Worm (Caenorhabditis elegans) whole organism, midembryonic: ENCODE measurements around the gene col-43.

Source experiments
- T22C8.4 ChIP-seq: fragments of 200-800 bp; sonication (Bioruptor generic); IDR thresholded peaks from 2 replicates; pipeline ENCODE4 v1.3.6; 2022; ENCODE audit warnings: missing genetic modification characterization, missing compliant biosample characterization
- cog-1 ChIP-seq: sonication (generic microtip); optimal IDR thresholded peaks from 2 replicates; lab custom pipeline; 2016; ENCODE audit warnings: missing genetic modification characterization, missing compliant biosample characterization
- flt-1 ChIP-seq: fragments of 200-800 bp; sonication (Bioruptor generic); IDR thresholded peaks from 2 replicates; pipeline ENCODE4 v1.3.6; 2022; ENCODE audit warnings: missing genetic modification characterization, missing compliant biosample characterization
- klf-2 ChIP-seq: fragments of 200-800 bp; sonication (Bioruptor generic); conservative IDR thresholded peaks from 2 replicates; pipeline ENCODE4 v1.3.6; 2022; ENCODE audit warnings: missing genetic modification reagents, missing genetic modification characterization, missing compliant biosample characterization
- med-1 ChIP-seq: sonication (generic microtip); optimal IDR thresholded peaks from 2 replicates; lab custom pipeline; 2017; ENCODE audit warnings: missing genetic modification characterization, mild to moderate bottlenecking, missing compliant biosample characterization, antibody characterized with exemption, missing genetic modification reagents; ENCODE audit not compliant: insufficient read depth
- ref-1 ChIP-seq: fragments of 200-800 bp; sonication (Bioruptor generic); conservative IDR thresholded peaks from 2 replicates; pipeline ENCODE4 v1.3.6; 2022; ENCODE audit warnings: missing genetic modification reagents, missing genetic modification characterization, missing compliant biosample characterization
- tab-1 ChIP-seq: fragments of 200-800 bp; sonication (Bioruptor generic); IDR thresholded peaks from 2 replicates; pipeline ENCODE4 v1.3.6; 2022; ENCODE audit warnings: missing genetic modification characterization, missing compliant biosample characterization
- ztf-23 ChIP-seq: fragments of 200-800 bp; sonication (Bioruptor generic); IDR thresholded peaks from 2 replicates; pipeline ENCODE4 v1.3.6; 2022; ENCODE audit warnings: missing genetic modification reagents, missing genetic modification characterization, missing compliant biosample characterization
- ztf-29 ChIP-seq: fragments of 200-800 bp; sonication (Bioruptor generic); IDR thresholded peaks from 2 replicates; pipeline ENCODE4 v1.3.6; 2022; ENCODE audit warnings: missing genetic modification reagents, missing genetic modification characterization, missing compliant biosample characterization

The col-43 gene

ce11 chrV:8075712-8076111 is 25.0 kb upstream of the col-43 start, which contains the start of gene catp-3:
TSS of gene catp-3 (plus strand) at chrV:8076012.
- no peak for TF ChIP-seq ztf-23 (GFP tag; lab: Robert Waterston, UW)
- TF ChIP-seq flt-1 (GFP tag; lab: Robert Waterston, UW): no peak
- TF ChIP-seq ref-1 (GFP tag; lab: Robert Waterston, UW): no peak
- TF ChIP-seq ztf-29: no peak
- no peak for TF ChIP-seq cog-1 (tag; lab: Kevin White, UChicago)
- no peak for TF ChIP-seq tab-1
- TF ChIP-seq klf-2 (GFP tag; lab: Robert Waterston, UW): no peak
- no peak for TF ChIP-seq med-1 (GFP tag; lab: Kevin White, UChicago)
- no peak for TF ChIP-seq T22C8.4 (GFP tag; lab: Robert Waterston, UW)

DNA sequence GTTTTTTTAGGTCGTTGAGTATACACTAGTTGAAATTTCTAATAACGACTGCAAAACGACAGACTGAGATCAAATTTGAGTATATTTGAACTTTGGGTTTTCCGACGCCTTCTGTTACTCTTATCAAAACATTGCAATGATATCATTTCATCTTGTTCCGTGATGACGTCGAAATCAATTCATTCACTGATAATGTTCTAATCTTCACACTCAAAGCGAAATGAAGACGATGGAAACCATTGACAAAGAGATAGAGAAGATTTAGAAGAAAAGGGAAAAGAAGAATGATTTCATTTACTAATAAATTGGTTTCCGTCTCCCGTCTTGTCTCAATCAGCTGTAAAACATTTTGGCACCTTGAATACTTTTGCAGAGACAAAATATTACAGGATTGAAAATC is 22.5 kb upstream of the col-43 start:
- TF ChIP-seq T22C8.4 (GFP tag; lab: Robert Waterston, UW) (no peak), klf-2 (GFP tag; lab: Robert Waterston, UW) (no peak), ref-1 (GFP tag; lab: Robert Waterston, UW) (no peak), cog-1 (tag; lab: Kevin White, UChicago) (no peak), tab-1 (no peak), ztf-23 (GFP tag; lab: Robert Waterston, UW) (no peak), ztf-29 (no peak)

DNA sequence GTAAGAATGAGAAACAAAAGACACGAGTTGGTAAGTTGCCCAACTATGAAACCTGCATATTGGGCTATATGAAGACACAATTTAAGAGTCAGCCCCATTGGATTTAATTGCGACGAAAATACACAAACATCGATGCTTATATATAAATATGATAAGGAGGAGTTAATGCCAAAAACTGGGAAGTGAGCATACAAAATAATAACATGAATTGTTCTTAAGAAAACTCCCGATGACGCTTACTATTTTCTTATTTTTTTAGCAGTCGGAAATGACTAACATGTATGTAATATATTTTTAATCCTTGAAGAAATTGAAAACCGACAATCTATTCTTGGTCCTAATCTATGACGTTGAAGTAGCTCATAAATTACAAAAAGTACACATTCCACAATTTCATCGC is 21.3 kb upstream of the col-43 start, which contains the start of gene str-144:
Gene str-144, minus strand, starts transcription at position 101 of the 400 bp plus-strand sequence.
- TF ChIP-seq med-1 (GFP tag; lab: Kevin White, UChicago): no peak
- TF ChIP-seq klf-2 (GFP tag; lab: Robert Waterston, UW): no peak
- TF ChIP-seq T22C8.4 (GFP tag; lab: Robert Waterston, UW): no peak

- no peak for TF ChIP-seq T22C8.4 (GFP tag; lab: Robert Waterston, UW)
- no peak for TF ChIP-seq flt-1 (GFP tag; lab: Robert Waterston, UW)
- no peak for TF ChIP-seq tab-1
- TF ChIP-seq ztf-29: no peak
- no peak for TF ChIP-seq cog-1 (tag; lab: Kevin White, UChicago)
- no peak for TF ChIP-seq med-1 (GFP tag; lab: Kevin White, UChicago)
- no peak for TF ChIP-seq ref-1 (GFP tag; lab: Robert Waterston, UW)
- no peak for TF ChIP-seq ztf-23 (GFP tag; lab: Robert Waterston, UW)
- no peak for TF ChIP-seq klf-2 (GFP tag; lab: Robert Waterston, UW)
These were observed 18.9 kb upstream of the col-43 start, which contains the start of gene str-143 for ce11 chrV:8069637-8070036. TSS of gene str-143 (minus strand) at chrV:8069737.

ce11 chrV:8067800-8068199 is 17.1 kb upstream of the col-43 start, which contains the start of gene str-140:
TSS of gene str-140 (minus strand) at chrV:8067900.
- TF ChIP-seq ref-1 (GFP tag; lab: Robert Waterston, UW) (no peak), med-1 (GFP tag; lab: Kevin White, UChicago) (no peak), T22C8.4 (GFP tag; lab: Robert Waterston, UW) (no peak)

DNA sequence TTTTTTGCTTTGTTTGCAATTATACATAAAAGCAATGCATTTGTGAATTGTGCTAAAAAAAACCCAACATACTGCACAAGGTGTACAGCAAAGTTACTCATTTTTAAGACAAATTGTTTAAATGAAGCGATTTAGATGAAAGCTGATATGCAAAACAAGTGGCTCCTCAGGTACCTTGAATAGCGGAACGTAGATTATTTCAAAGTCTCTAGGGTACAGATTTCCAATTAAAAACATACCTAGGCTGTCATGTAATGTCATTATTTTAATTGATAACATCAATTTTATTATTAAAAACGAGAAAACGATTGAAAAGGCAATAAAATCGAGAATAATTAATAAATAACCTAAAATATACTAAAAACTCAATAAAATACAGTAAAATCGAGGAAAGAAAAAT is 11.4 kb upstream of the col-43 start, which contains the start of gene str-139:
Gene str-139, minus strand, starts transcription at position 101 of the 400 bp plus-strand sequence.
- TF ChIP-seq T22C8.4 (GFP tag; lab: Robert Waterston, UW) (no peak), ref-1 (GFP tag; lab: Robert Waterston, UW) (no peak), med-1 (GFP tag; lab: Kevin White, UChicago) (no peak), tab-1 (no peak), cog-1 (tag; lab: Kevin White, UChicago) (no peak), klf-2 (GFP tag; lab: Robert Waterston, UW) (no peak)

DNA sequence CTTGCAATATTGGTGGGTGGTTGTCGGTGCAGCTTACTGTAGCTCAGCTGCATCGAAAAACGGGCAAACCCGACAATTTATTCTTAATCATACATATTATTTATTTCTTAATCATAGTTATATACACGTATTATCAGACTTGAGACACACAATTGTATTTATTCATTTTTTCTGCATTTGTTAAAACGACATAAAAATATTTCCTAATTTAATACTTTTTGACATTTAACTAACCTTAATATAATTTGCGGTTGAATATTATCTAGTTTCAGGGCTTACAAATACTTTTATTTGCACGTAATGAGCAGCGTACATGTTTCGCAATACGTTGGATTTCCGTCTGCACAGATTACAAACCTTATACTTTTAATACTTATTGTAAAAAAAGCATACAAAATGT is 7.6 kb upstream of the col-43 start, which contains the start of gene str-138:
Gene str-138, plus strand, starts transcription at position 301 of the 400 bp plus-strand sequence.
- TF ChIP-seq klf-2 (GFP tag; lab: Robert Waterston, UW) (no peak), ztf-23 (GFP tag; lab: Robert Waterston, UW) (no peak), ztf-29 (no peak), ref-1 (GFP tag; lab: Robert Waterston, UW) (no peak), med-1 (GFP tag; lab: Kevin White, UChicago) (no peak), T22C8.4 (GFP tag; lab: Robert Waterston, UW) (no peak), tab-1 (no peak), cog-1 (tag; lab: Kevin White, UChicago) (no peak), flt-1 (GFP tag; lab: Robert Waterston, UW) (no peak)

DNA sequence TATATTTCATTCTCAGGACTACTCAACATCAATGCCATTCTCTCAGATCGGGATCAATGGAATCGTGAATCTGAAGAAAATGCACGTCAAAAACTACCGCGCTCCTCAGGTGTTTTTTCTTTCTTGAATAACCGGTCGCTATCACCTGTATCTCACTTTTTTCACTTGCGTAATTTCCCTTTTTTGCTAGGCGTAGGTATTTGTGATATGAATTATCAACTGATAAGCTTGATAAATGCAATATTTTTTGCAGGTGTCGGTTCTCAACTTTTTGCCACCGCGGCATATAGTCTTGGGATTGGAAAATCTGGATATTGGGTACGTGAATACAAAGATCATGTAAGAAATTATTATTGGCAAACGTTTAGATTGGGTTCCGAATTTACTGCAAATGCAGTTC is 4.5 kb upstream of the col-43 start:
- TF ChIP-seq ztf-29: no peak
- TF ChIP-seq ztf-23 (GFP tag; lab: Robert Waterston, UW): no peak
- TF ChIP-seq T22C8.4 (GFP tag; lab: Robert Waterston, UW): no peak
- no peak for TF ChIP-seq med-1 (GFP tag; lab: Kevin White, UChicago)
- no peak for TF ChIP-seq klf-2 (GFP tag; lab: Robert Waterston, UW)
- TF ChIP-seq ref-1 (GFP tag; lab: Robert Waterston, UW): no peak
- no peak for TF ChIP-seq flt-1 (GFP tag; lab: Robert Waterston, UW)
- no peak for TF ChIP-seq cog-1 (tag; lab: Kevin White, UChicago)
- TF ChIP-seq tab-1: no peak

DNA sequence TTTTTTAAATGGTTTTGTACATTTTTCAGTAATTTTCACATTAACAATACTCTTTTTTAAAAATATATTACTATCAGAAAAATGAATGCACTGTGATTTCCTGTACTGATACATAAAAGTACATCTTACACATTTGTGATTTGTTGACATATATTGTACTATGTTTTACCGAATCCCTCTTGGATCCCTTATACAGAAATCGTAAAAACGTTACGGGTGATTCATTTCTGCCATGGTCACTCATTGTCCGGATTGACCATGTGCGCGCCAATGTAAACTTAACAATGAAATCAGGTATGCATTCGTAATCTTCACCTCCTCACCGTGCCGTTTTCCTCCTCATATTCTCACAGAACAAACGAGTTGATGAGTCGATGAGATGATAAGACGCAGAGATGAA is 3.4 kb upstream of the col-43 start, which contains the start of gene ZC513.2:
Gene ZC513.2, plus strand, starts transcription at position 301 of the 400 bp plus-strand sequence.
- TF ChIP-seq med-1 (GFP tag; lab: Kevin White, UChicago): no peak
- TF ChIP-seq ztf-23 (GFP tag; lab: Robert Waterston, UW): no peak
- no peak for TF ChIP-seq ref-1 (GFP tag; lab: Robert Waterston, UW)
- no peak for TF ChIP-seq flt-1 (GFP tag; lab: Robert Waterston, UW)
- no peak for TF ChIP-seq T22C8.4 (GFP tag; lab: Robert Waterston, UW)
- TF ChIP-seq tab-1: no peak
- no peak for TF ChIP-seq cog-1 (tag; lab: Kevin White, UChicago)
- no peak for TF ChIP-seq ztf-29

DNA sequence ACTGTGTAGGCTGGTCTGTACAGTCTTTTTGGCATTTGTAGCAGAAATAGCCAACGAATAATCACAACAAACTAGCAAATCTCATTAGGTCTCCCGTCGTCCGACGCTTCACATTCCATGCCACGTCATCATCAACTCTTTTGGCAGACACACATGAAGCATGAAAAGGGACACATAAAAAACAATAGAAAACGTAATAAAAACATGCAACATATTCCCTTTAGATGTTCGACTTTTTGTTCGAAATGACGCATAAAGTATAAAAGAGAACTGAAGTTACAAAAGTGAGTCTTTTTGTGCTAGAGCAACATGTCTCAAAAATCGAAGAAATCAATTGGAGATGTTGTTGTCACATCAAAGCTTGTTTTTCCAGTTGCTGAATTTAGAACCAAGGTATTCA is 1.1 kb upstream of the col-43 start, which contains the start of gene sth-1:
Gene sth-1, plus strand, starts transcription at position 301 of the 400 bp plus-strand sequence.
- TF ChIP-seq med-1 (GFP tag; lab: Kevin White, UChicago): no peak
- TF ChIP-seq flt-1 (GFP tag; lab: Robert Waterston, UW): no peak
- no peak for TF ChIP-seq ref-1 (GFP tag; lab: Robert Waterston, UW)
- no peak for TF ChIP-seq ztf-23 (GFP tag; lab: Robert Waterston, UW)
- TF ChIP-seq tab-1: no peak
- no peak for TF ChIP-seq T22C8.4 (GFP tag; lab: Robert Waterston, UW)
- TF ChIP-seq klf-2 (GFP tag; lab: Robert Waterston, UW): no peak
- TF ChIP-seq cog-1 (tag; lab: Kevin White, UChicago): no peak
- TF ChIP-seq ztf-29: no peak
